Worm (Caenorhabditis elegans): Measurements from ENCODE around the gene egrh-3.

DNA sequence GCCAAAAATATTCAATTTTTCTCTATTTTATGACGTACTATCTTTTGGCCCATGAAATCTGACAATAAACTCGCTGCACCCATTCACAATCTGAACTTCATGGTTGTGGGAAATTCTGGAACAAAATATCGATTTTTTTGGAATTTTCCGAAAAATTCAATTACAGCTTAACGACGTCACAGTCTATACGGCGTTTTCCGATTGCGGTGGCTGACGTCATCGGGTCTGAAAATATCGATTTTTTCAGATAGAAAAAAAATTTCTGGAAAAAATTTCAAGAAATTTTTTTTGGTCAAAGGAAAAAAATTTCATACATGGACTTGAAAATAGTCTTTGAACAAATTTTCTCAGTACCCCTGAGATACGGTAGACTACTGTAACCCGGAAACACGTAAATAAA lies 18.4 kb upstream of the egrh-3 start, which contains the start of gene ubc-8:
- TF ChIP-seq somi-1 (GFP tag; optimal IDR thresholded peaks at IDR 0.05) = no peak
- no peak for TF ChIP-seq dpl-1 (GFP tag; optimal IDR thresholded peaks at IDR 0.05)
- TF ChIP-seq Y53G8AR.9 (GFP tag; conservative IDR thresholded peaks at IDR 0.05) = no peak
- no peak for TF ChIP-seq efl-1 (GFP tag; optimal IDR thresholded peaks at IDR 0.05)
- no peak for TF ChIP-seq attf-5 (GFP tag; optimal IDR thresholded peaks at IDR 0.05)
- TF ChIP-seq unc-62 (GFP tag; optimal IDR thresholded peaks at IDR 0.05) = no peak
- no peak for TF ChIP-seq sea-2 (GFP tag; IDR thresholded peaks at IDR 0.05)
- no peak for TF ChIP-seq gei-17 (GFP tag; optimal IDR thresholded peaks at IDR 0.05)
- TF ChIP-seq hrde-1 (tag; optimal IDR thresholded peaks at IDR 0.05; ENCODE audit: borderline replicate concordance) = no peak
- no peak for TF ChIP-seq fkh-3 (tag; optimal IDR thresholded peaks at IDR 0.05)
- TF ChIP-seq D2030.7 (GFP tag; IDR thresholded peaks at IDR 0.05) = no peak
- TF ChIP-seq ZK185.1 (tag; optimal IDR thresholded peaks at IDR 0.05; ENCODE audit: poor library complexity, severe bottlenecking) = no peak

All from whole organism, young adult.